Fruit fly (Drosophila melanogaster) whole organism: ENCODE data around the gene ND-15.

Experiments
- CG8478 ChIP-seq: fragments of >200 bp; optimal IDR thresholded peaks from 2 replicates; lab custom pipeline; 2018; ENCODE audit warnings: inconsistent platforms
- Dll ChIP-seq: fragments of >200 bp; optimal IDR thresholded peaks from 2 replicates; lab custom pipeline; 2017
- EcR ChIP-seq, 2 experiments: fragments of >200 bp; optimal IDR thresholded peaks; 2 replicates each; lab custom pipeline; 2017; ENCODE audit warnings: missing biosample characterization in 2 of 2, missing genetic modification characterization in 2 of 2, missing genetic modification reagents in 2 of 2
- pan ChIP-seq: fragments of >200 bp; optimal IDR thresholded peaks from 2 replicates; lab custom pipeline; 2017
- psq ChIP-seq: fragments of >200 bp; optimal IDR thresholded peaks from 2 replicates; lab custom pipeline; 2017
- usp ChIP-seq: fragments of >200 bp; optimal IDR thresholded peaks from 2 replicates; lab custom pipeline; 2017; ENCODE audit warnings: missing biosample characterization, missing genetic modification characterization, mixed read lengths

The ND-15 gene

DNA sequence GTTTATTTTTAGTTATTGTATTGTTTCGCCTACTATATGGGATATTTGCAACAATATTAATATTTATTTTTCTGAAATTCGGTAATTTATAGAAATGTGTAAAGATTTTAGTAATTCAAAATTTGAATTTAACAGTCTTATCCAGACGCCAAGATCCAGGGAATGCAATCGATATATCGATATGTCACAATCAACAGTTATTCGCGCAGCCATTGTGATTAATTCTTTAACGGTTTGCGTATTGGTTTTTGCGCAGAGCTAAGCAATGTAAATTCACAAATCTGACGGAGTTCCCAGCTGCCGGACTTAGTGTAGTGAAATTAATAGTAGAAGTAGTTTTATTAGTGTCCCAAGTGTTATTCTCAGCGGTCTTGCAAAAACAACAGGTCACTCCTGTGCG lies at the start of gene ND-15:
ND-15 (plus strand) TSS at position 298 of the 400 bp plus-strand sequence.
- no peak for TF ChIP-seq Dll (lab: Kevin White, UChicago)
- no peak for TF ChIP-seq usp (GFP tag; lab: Kevin White, UChicago)
- no peak for TF ChIP-seq pan (lab: Kevin White, UChicago)
- TF ChIP-seq psq (lab: Kevin White, UChicago) = no peak
- no peak for TF ChIP-seq EcR (GFP tag; optimal IDR thresholded peaks at IDR 0.05; lab: Kevin White, UChicago)
- TF ChIP-seq CG8478 (lab: Kevin White, UChicago) = no peak

DNA sequence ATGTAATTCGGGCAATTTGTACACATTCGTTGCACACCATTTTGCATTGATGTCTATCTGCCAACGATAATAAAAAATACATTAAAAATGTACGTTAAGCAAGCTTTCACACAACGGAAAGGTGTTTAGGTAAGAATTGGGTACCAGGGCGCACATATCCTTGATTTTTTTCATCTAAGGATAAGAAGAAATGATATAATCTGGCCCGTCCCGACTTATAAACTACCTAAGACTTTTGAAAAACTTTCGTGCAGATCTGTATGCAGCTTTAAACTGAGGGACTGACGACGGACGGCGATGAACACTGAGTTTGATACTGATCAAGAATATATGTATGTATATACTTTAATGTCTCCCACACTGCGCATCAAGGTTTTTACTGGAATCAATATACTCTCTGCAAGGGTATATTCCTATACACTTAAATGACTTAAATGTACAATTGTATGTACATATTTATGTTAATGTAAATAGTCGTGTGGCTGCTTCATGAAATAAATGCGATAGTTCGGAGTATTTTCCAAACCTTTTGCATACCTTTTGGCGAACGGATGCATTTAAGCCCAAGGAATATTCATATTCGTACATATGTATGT lies 49.1 kb upstream of the ND-15 start, which contains the start of gene Cda5:
Cda5 (minus strand) TSS at position 51 of the 596 bp plus-strand sequence.
- TF ChIP-seq psq (lab: Kevin White, UChicago) = no peak
- TF ChIP-seq Dll (lab: Kevin White, UChicago) = no peak
- TF ChIP-seq usp (GFP tag; lab: Kevin White, UChicago) = no peak
- TF ChIP-seq EcR (GFP tag; optimal IDR thresholded peaks at IDR 0.05; lab: Kevin White, UChicago) = no peak
- TF ChIP-seq CG8478 (lab: Kevin White, UChicago) = no peak
- TF ChIP-seq pan (lab: Kevin White, UChicago) = no peak

dm6 chr2L:66369-67278 lies 47.9 kb upstream of the ND-15 start, which contains the start of gene dbr:
Gene dbr, plus strand, starts transcription at chr2L:66482.
- no peak for TF ChIP-seq psq (lab: Kevin White, UChicago)
- peak; percentile 73 for TF ChIP-seq CG8478 (lab: Kevin White, UChicago)

DNA sequence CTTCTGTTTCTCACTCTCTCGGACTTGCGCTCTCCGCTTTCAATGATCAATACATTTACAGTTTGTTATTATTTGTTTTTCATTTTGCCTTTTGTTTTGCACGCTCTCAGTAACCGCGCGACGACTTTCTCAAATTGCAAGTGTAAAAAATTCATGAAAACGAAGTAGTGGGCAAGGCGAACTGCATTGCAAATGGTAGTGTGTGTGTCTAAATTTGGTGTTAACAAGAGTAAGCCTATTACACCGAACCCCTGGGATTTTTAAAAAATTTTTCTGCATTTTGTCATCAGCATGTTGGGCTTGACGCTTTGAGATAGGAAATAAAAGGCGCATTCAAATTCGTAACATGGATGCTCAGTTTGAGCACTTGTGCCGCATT lies 47.3 kb upstream of the ND-15 start:
- TF ChIP-seq usp (GFP tag; lab: Kevin White, UChicago) = no peak
- TF ChIP-seq pan (lab: Kevin White, UChicago) = peak; percentile 32

DNA sequence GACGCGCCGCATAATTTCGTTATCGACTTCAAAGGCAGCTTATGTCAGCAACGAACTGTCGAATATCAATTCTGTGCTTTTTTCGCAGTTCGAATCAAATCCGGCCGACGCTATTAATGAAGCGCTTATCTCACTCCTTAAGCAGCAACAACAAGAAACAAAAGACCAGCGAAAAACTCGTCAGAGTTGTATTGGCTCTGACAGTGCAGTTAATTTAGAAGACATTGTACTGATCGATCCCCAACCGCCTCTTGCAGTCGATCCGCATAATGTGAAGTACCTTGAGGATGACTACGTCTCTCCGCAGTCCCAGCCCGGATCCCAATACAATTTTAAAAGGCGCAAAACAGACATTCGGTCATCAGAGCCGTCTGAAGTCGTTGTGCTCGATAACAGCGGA lies 45.0 kb upstream of the ND-15 start:
- TF ChIP-seq usp (GFP tag; lab: Kevin White, UChicago) (no peak), pan (lab: Kevin White, UChicago) (no peak), psq (lab: Kevin White, UChicago) (no peak), Dll (lab: Kevin White, UChicago) (no peak), CG8478 (lab: Kevin White, UChicago) (no peak), EcR (GFP tag; optimal IDR thresholded peaks at IDR 0.05; lab: Kevin White, UChicago) (no peak)

dm6 chr2L:71457-71856 lies 43.1 kb upstream of the ND-15 start, which contains the start of gene galectin:
Gene galectin, plus strand, starts transcription at chr2L:71757.
- TF ChIP-seq pan (lab: Kevin White, UChicago) = no peak
- TF ChIP-seq psq (lab: Kevin White, UChicago) = no peak
- no peak for TF ChIP-seq usp (GFP tag; lab: Kevin White, UChicago)
- no peak for TF ChIP-seq EcR (GFP tag; optimal IDR thresholded peaks at IDR 0.05; lab: Kevin White, UChicago)
- no peak for TF ChIP-seq Dll (lab: Kevin White, UChicago)
- no peak for TF ChIP-seq CG8478 (lab: Kevin White, UChicago)

- no peak for TF ChIP-seq EcR (GFP tag; optimal IDR thresholded peaks at IDR 0.05; lab: Kevin White, UChicago)
- no peak for TF ChIP-seq CG8478 (lab: Kevin White, UChicago)
- TF ChIP-seq psq (lab: Kevin White, UChicago) = no peak
- TF ChIP-seq Dll (lab: Kevin White, UChicago) = no peak
Observed at dm6 chr2L:71869-72751, 42.4 kb upstream of the ND-15 start.

- no peak for TF ChIP-seq EcR (GFP tag; optimal IDR thresholded peaks at IDR 0.05; lab: Kevin White, UChicago)
Observed at dm6 chr2L:72752-73435, 41.6 kb upstream of the ND-15 start.

dm6 chr2L:73760-74388 lies 40.7 kb upstream of the ND-15 start:
- no peak for TF ChIP-seq CG8478 (lab: Kevin White, UChicago)
- no peak for TF ChIP-seq usp (GFP tag; lab: Kevin White, UChicago)
- no peak for TF ChIP-seq EcR (GFP tag; optimal IDR thresholded peaks at IDR 0.05; lab: Kevin White, UChicago)

- TF ChIP-seq CG8478 (lab: Kevin White, UChicago) = no peak
- TF ChIP-seq psq (lab: Kevin White, UChicago) = no peak
- TF ChIP-seq EcR (GFP tag; optimal IDR thresholded peaks at IDR 0.05; lab: Kevin White, UChicago) = no peak
- no peak for TF ChIP-seq usp (GFP tag; lab: Kevin White, UChicago)
- no peak for TF ChIP-seq pan (lab: Kevin White, UChicago)
- TF ChIP-seq Dll (lab: Kevin White, UChicago) = no peak
Observed at dm6 chr2L:76048-76447, 38.5 kb upstream of the ND-15 start, which contains the start of gene CG11374. Gene CG11374, plus strand, starts transcription at chr2L:76348.
